Fruit fly (Drosophila melanogaster): ENCODE results near the gene CG9988.

The CG9988 gene

DNA sequence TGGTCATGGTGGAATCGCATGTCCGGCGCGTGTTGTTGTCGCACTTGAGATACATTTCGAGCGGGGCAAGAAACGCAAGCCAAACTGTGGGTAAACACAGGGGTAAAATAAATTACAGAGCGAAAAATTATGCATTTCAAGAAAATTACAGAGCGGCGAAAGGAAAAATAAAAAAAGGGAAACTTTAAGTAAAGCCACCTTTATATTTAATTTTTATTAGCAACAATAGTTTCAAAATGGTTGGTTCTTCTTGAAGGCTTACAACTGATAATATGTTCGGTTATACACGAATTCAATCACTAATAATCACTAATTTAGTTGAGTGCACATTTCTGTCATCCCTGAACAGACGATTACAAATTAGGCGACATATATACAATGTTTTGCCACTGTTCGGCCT lies 12.6 kb upstream of the CG9988 start (continued):
- TF ChIP-seq CG15336 (GFP tag; IDR thresholded peaks at IDR 0.05) (peak; percentile 77), Eip93F (GFP tag; optimal IDR thresholded peaks at IDR 0.05) (no peak), pdm3 (GFP tag; optimal IDR thresholded peaks at IDR 0.05) (peak; percentile 58), fkh (GFP tag; optimal IDR thresholded peaks at IDR 0.05) (no peak), Eip75B (GFP tag; optimal IDR thresholded peaks at IDR 0.05) (peak; percentile 46), CG4318 (GFP tag; optimal IDR thresholded peaks at IDR 0.05) (peak; percentile 38), CG8319 (GFP tag; optimal IDR thresholded peaks at IDR 0.05) (peak; percentile 22), svp (GFP tag) (peak; percentile 74), Smox (GFP tag; optimal IDR thresholded peaks at IDR 0.05) (peak; percentile 48), CG1621 (tag; optimal IDR thresholded peaks at IDR 0.05) (no peak), Hr4 (GFP tag; optimal IDR thresholded peaks at IDR 0.05) (peak; percentile 75), CG34406 (GFP tag; optimal IDR thresholded peaks at IDR 0.05) (peak; percentile 28), eg (GFP tag; IDR thresholded peaks at IDR 0.05) (peak; percentile 66; the same call in 2 of the 3 replicates), topi (GFP tag; optimal IDR thresholded peaks at IDR 0.05) (peak; percentile 21), vri (GFP tag; optimal IDR thresholded peaks at IDR 0.05) (no peak), CG7368 (GFP tag; optimal IDR thresholded peaks at IDR 0.05) (peak; percentile 28), dsx (GFP tag; optimal IDR thresholded peaks at IDR 0.05; ENCODE audit: poor library complexity, severe bottlenecking) (peak; percentile 40), achi (GFP tag; optimal IDR thresholded peaks at IDR 0.05) (peak; percentile 49)

DNA sequence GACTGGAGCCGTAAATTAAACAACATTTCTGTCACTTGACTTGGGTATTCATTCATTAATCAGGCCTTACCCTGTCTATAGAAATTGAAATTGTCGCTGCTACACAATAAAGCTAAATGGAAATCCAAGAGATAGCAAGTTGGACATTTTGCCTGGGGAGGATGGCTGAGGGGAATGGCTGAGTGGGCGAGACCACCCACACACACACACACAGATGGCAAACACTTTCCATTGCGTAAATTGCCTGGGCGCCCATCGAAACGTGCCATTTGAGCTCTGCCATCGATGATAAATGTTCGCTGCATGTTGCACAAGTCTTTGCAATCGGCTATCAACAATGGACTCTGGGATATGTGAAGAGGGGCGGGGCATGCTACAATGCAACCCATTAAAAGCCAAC lies 8.9 kb upstream of the CG9988 start:
- TF ChIP-seq CG8119 (GFP tag; IDR thresholded peaks at IDR 0.05) (0 out of 3 replicates have a peak, but pooled peaks have one; percentile 16), Eip75B (GFP tag; optimal IDR thresholded peaks at IDR 0.05) (no peak), svp (GFP tag) (peak; percentile 33)

- no peak for TF ChIP-seq cyc (GFP tag; optimal IDR thresholded peaks at IDR 0.05)
These were observed 7.5 kb upstream of the CG9988 start for dm6 chr3R:28628696-28629095.

DNA sequence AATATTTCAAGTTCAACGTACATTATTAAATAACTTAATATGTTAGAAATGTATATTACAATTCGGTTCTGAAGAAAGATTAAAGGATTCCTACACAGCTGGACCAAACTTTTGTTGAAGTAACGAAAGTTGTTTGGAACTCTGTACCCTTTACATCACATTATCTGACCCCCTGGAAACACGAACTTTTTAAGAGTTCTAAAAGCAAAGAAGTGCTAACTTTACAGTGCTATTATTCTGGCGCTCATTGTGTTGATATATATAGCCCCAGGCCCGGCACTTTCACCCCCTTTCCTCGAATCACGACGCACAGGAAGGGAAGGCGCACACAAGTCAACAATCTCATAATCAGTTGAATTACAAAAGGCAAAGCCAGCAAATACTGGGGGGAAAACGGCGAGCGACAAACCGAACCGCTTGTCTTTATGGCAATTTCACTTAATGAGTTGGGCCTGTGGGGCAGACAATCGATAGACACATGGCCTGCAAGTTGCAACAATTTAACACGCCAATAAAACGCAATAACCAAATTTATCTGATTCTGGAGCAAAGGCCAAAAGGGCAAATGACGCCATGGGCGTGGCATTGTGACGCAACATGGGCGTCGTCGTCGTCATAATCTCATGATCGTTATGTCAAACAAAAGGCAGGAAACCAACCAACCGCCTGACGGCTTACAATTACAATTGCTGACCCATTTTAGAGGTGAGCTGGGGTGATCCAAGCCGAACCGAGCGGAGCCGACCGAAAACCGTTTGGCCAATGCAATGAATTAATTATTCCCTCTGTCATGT lies 6.8 kb upstream of the CG9988 start:
- no peak for TF ChIP-seq CG16779 (tag; optimal IDR thresholded peaks at IDR 0.05)
- no peak for TF ChIP-seq CG8119 (GFP tag; IDR thresholded peaks at IDR 0.05)
- no peak for TF ChIP-seq CG1621 (tag; optimal IDR thresholded peaks at IDR 0.05)
- TF ChIP-seq vri (GFP tag; optimal IDR thresholded peaks at IDR 0.05) = peak; percentile 78
- TF ChIP-seq topi (GFP tag; optimal IDR thresholded peaks at IDR 0.05) = no peak
- TF ChIP-seq cyc (GFP tag; optimal IDR thresholded peaks at IDR 0.05) = peak; percentile 23
- peak; percentile 28 for TF ChIP-seq Smox (GFP tag; optimal IDR thresholded peaks at IDR 0.05)
- TF ChIP-seq CG31627 (GFP tag; optimal IDR thresholded peaks at IDR 0.05) = peak; percentile 13
- TF ChIP-seq CG11762 (GFP tag; optimal IDR thresholded peaks at IDR 0.05; ENCODE audit: insufficient read depth) = peak; percentile 24
- TF ChIP-seq OdsH (GFP tag; optimal IDR thresholded peaks at IDR 0.05) = peak; percentile 76
- TF ChIP-seq Hr39 (GFP tag; optimal IDR thresholded peaks at IDR 0.05) = peak; percentile 38
- no peak for TF ChIP-seq Eip75B (GFP tag; optimal IDR thresholded peaks at IDR 0.05)
- TF ChIP-seq salr (GFP tag; optimal IDR thresholded peaks at IDR 0.05) = peak in 1 of 2 experiments; percentile 71
- TF ChIP-seq Hr4 (GFP tag; optimal IDR thresholded peaks at IDR 0.05) = peak; percentile 55
- no peak for TF ChIP-seq CG11294 (GFP tag; IDR thresholded peaks at IDR 0.05)
- TF ChIP-seq CG8319 (GFP tag; optimal IDR thresholded peaks at IDR 0.05) = no peak
- no peak for TF ChIP-seq fd85E (GFP tag; optimal IDR thresholded peaks at IDR 0.05)
- peak; percentile 6 for TF ChIP-seq Sox15 (GFP tag; optimal IDR thresholded peaks at IDR 0.05)
- peak; percentile 19 for TF ChIP-seq Lpt (GFP tag; optimal IDR thresholded peaks at IDR 0.05)
- no peak for TF ChIP-seq Hr38 (GFP tag; optimal IDR thresholded peaks at IDR 0.05)
- peak in 1 of 2 experiments; percentile 37 for TF ChIP-seq ss (GFP tag; optimal IDR thresholded peaks at IDR 0.05)
- TF ChIP-seq Ets96B (tag; optimal IDR thresholded peaks at IDR 0.05) = peak; percentile 53
- TF ChIP-seq Ets21C (GFP tag; optimal IDR thresholded peaks at IDR 0.05) = no peak
- peak; percentile 53 for TF ChIP-seq pdm3 (GFP tag; optimal IDR thresholded peaks at IDR 0.05)
- peak; percentile 83 for TF ChIP-seq Eip78C (GFP tag)
- no peak for TF ChIP-seq fkh (GFP tag; optimal IDR thresholded peaks at IDR 0.05)
- TF ChIP-seq CG15336 (GFP tag; IDR thresholded peaks at IDR 0.05) = 0 out of 2 replicates have a peak, but pooled peaks have one; percentile 11
- no peak for TF ChIP-seq Sox102F (GFP tag; optimal IDR thresholded peaks at IDR 0.05)
- TF ChIP-seq Blimp-1 (GFP tag; optimal IDR thresholded peaks at IDR 0.05) = peak; percentile 14
- TF ChIP-seq fd59A (GFP tag; optimal IDR thresholded peaks at IDR 0.05) = peak; percentile 33
- TF ChIP-seq dac (GFP tag; optimal IDR thresholded peaks at IDR 0.05) = no peak
- peak; percentile 32 for TF ChIP-seq Sox14 (GFP tag; optimal IDR thresholded peaks at IDR 0.05)
- TF ChIP-seq CG11902 (GFP tag; optimal IDR thresholded peaks at IDR 0.05) = no peak
- peak; percentile 67 for TF ChIP-seq acj6 (GFP tag; optimal IDR thresholded peaks at IDR 0.05)
- TF ChIP-seq CG7368 (GFP tag; optimal IDR thresholded peaks at IDR 0.05) = no peak
- peak; percentile 18 for TF ChIP-seq dsx (GFP tag; optimal IDR thresholded peaks at IDR 0.05; ENCODE audit: poor library complexity, severe bottlenecking)
